Fruit fly (Drosophila melanogaster): Measurements from ENCODE around the gene CG14324.

CG14324 gene

DNA sequence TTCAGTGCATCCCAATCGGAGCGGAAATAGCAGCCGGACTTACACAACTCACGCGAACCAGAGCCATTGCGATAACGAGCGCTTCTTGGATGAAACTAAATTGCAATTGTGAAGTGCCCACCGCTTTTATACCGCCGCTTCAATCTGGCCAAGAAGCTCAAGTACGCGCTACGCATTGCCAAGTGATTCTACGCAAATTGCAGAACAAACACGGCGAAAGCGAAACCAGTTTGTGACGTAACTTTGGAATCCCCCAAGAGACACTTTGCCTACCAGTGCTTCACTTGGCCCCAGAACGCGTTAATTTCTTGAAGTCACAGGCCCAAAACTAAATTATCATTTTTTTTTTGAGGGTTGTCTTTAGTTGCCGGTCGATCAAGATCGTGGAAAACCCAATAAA, 7.2 kb downstream of the CG14324 start, which contains the start of gene Edg91:
Edg91 (minus strand) TSS at position 101 of the 400 bp plus-strand sequence.
- TF ChIP-seq ovo (GFP tag; optimal IDR thresholded peaks at IDR 0.05) (no peak), pad (GFP tag; optimal IDR thresholded peaks at IDR 0.05) (no peak), CG11617 (GFP tag; optimal IDR thresholded peaks at IDR 0.05) (no peak), CG5204 (GFP tag; optimal IDR thresholded peaks at IDR 0.05) (no peak)

DNA sequence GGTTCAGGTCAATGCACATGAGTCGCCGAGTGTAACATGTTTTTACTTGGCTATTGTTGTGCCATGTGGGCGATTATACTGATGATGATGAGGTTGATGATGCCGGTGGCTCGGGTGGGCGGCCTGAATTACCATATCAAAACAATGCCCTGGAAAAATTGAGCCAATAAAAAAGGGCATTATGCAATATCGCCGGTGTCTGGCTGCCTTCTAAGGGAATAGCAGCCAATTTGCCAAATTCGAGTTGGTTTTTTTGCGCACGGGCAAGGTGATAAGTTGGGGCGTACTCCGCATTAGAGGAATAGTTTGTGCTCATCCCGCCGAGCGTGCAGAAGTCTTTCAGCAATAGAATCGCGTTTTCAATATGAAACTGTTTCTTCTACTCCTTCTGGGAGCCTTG, 9.5 kb downstream of the CG14324 start, which contains the start of gene CG14329:
CG14329 (plus strand) TSS at position 301 of the 400 bp plus-strand sequence.
- TF ChIP-seq cnc (optimal IDR thresholded peaks at IDR 0.05): no peak
- TF ChIP-seq ovo (GFP tag; optimal IDR thresholded peaks at IDR 0.05): no peak
- TF ChIP-seq cic (GFP tag; optimal IDR thresholded peaks at IDR 0.05): no peak
- no peak for TF ChIP-seq CG7101 (tag; optimal IDR thresholded peaks at IDR 0.05)
- TF ChIP-seq CG11617 (GFP tag; optimal IDR thresholded peaks at IDR 0.05): no peak
- TF ChIP-seq tj (GFP tag; optimal IDR thresholded peaks at IDR 0.05): no peak
- no peak for TF ChIP-seq Mnt (GFP tag; optimal IDR thresholded peaks at IDR 0.05)
- TF ChIP-seq CG5204 (GFP tag; optimal IDR thresholded peaks at IDR 0.05): no peak
- no peak for TF ChIP-seq CG1620 (GFP tag; optimal IDR thresholded peaks at IDR 0.05)
- TF ChIP-seq CG12768 (GFP tag; optimal IDR thresholded peaks at IDR 0.05): no peak
- no peak for TF ChIP-seq Clk (GFP tag; optimal IDR thresholded peaks at IDR 0.05)
- TF ChIP-seq CG7045 (GFP tag; optimal IDR thresholded peaks at IDR 0.05): no peak
- no peak for TF ChIP-seq CG14711 (tag; optimal IDR thresholded peaks at IDR 0.05)
- no peak for TF ChIP-seq kay (GFP tag; ENCODE audit: borderline replicate concordance)
- no peak for TF ChIP-seq bab1 (GFP tag; optimal IDR thresholded peaks at IDR 0.05)
- no peak for TF ChIP-seq Crg-1 (GFP tag; optimal IDR thresholded peaks at IDR 0.05)
- no peak for TF ChIP-seq toe (GFP tag; optimal IDR thresholded peaks at IDR 0.05)
- TF ChIP-seq pad (GFP tag; optimal IDR thresholded peaks at IDR 0.05): no peak
- TF ChIP-seq Hr96 (GFP tag; optimal IDR thresholded peaks at IDR 0.05): no peak
- TF ChIP-seq CG33017 (tag; optimal IDR thresholded peaks at IDR 0.05): no peak

DNA sequence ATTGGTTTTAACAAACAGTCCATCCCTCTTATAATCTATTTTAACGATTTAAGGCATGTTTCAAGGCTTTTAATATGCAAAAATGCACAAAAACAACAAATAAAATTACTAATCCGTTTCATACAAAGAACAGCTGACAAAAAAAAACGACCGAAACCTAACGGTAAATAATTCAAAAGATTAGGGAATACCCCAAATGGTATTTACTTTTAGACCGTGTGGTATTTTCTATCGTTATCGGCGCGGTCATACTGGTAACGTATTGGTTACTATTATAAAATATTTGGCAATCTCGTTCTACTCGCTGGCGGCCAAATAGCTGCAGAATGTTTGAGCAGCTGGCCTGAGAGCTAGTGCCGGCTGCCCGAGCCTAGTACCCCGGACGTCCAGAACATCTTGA, 12.7 kb downstream of the CG14324 start, which contains the start of gene sll:
sll (plus strand) TSS at position 235 of the 400 bp plus-strand sequence.
- TF ChIP-seq ovo (GFP tag; optimal IDR thresholded peaks at IDR 0.05) (peak; percentile 71), CG1620 (GFP tag; optimal IDR thresholded peaks at IDR 0.05) (no peak)

DNA sequence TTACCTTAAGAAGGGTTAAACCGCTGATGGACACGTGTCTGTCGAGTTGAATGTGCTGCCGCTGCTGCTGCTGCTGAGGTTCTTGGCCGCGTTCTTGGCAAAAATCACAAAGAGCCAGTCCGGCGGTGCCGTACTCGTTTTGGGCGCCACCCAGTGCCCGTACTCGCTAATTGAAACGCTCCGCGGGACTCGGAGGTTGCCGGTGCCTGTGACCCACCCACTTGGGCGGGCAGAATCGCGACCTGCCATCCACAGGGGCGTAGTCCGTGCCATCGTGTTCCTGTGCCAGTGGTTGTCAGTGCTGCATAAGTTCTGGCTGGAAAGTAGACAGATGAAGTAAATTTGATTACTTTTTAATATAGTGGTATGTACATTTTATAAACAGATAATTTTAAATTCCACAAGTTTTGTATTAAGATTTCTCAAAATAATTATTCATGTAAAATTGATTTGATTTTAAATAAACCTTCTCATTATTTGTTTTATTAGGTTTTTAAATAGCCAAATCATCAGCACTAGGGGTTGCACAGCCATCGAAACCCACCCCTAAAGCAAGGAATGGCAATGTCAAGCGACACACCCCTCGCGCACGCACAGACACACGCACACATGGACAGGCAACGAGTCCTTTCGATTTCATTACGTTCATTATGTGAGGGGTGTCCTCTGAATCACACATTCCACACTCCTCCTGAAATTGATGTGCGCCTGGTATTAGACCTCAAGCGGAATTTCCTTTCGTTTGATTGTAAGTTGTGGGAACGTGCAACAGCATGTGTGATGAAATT, 13.5 kb downstream of the CG14324 start:
- TF ChIP-seq CG12768 (GFP tag; optimal IDR thresholded peaks at IDR 0.05): peak; percentile 21
- TF ChIP-seq toe (GFP tag; optimal IDR thresholded peaks at IDR 0.05): no peak
- TF ChIP-seq CG5204 (GFP tag; optimal IDR thresholded peaks at IDR 0.05): peak; percentile 55
- TF ChIP-seq tj (GFP tag; optimal IDR thresholded peaks at IDR 0.05): no peak
- TF ChIP-seq CG7101 (tag; optimal IDR thresholded peaks at IDR 0.05): no peak
- peak; percentile 5 for TF ChIP-seq pad (GFP tag; optimal IDR thresholded peaks at IDR 0.05)
- peak; percentile 29 for TF ChIP-seq CG33017 (tag; optimal IDR thresholded peaks at IDR 0.05)
- TF ChIP-seq CG7045 (GFP tag; optimal IDR thresholded peaks at IDR 0.05): peak; percentile 29
- TF ChIP-seq Hr96 (GFP tag; optimal IDR thresholded peaks at IDR 0.05): peak; percentile 16
- TF ChIP-seq CG11617 (GFP tag; optimal IDR thresholded peaks at IDR 0.05): no peak
- TF ChIP-seq cic (GFP tag; optimal IDR thresholded peaks at IDR 0.05): no peak
- peak; percentile 38 for TF ChIP-seq Mnt (GFP tag; optimal IDR thresholded peaks at IDR 0.05)

DNA sequence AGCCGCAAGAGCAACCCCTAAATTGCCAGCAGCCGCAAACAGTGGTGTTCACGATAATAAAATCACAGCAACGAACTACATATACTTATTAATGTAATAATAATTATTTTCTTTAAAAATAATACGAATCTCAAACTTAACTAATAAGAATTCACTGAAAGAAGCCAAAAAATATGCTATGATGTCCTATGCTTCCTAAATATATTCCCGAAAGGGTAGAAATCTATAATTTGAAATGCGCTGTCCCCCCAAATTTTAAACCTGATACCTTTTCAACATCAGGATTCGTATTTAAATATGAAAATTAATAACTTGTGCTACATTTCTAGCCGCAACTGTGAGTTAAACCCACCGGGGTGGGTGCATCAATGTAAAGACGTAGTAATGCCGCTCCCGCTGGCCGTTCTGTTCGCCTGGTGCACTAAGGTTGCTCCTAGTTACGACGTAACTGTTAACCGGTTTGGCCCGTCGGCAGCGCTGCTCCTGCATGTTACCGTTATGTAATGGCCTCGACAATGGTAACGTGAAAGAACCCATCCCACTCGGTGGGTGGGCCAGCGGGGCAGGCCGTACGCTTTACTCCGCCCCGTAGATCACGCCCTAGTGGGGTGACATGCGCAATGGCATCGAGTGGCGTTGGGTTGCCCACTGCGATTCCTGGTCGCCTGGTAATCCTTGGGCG, 14.3 kb downstream of the CG14324 start:
- TF ChIP-seq CG12768 (GFP tag; optimal IDR thresholded peaks at IDR 0.05) (peak; percentile 69), pad (GFP tag; optimal IDR thresholded peaks at IDR 0.05) (no peak), CG7045 (GFP tag; optimal IDR thresholded peaks at IDR 0.05) (peak; percentile 79), bab1 (GFP tag; optimal IDR thresholded peaks at IDR 0.05) (no peak), toe (GFP tag; optimal IDR thresholded peaks at IDR 0.05) (peak; percentile 44), tj (GFP tag; optimal IDR thresholded peaks at IDR 0.05) (no peak), Hr96 (GFP tag; optimal IDR thresholded peaks at IDR 0.05) (peak; percentile 6), ovo (GFP tag; optimal IDR thresholded peaks at IDR 0.05) (no peak), CG5204 (GFP tag; optimal IDR thresholded peaks at IDR 0.05) (peak; percentile 54), CG14711 (tag; optimal IDR thresholded peaks at IDR 0.05) (peak; percentile 50), Mnt (GFP tag; optimal IDR thresholded peaks at IDR 0.05) (no peak), Crg-1 (GFP tag; optimal IDR thresholded peaks at IDR 0.05) (no peak), cic (GFP tag; optimal IDR thresholded peaks at IDR 0.05) (no peak), kay (GFP tag; ENCODE audit: borderline replicate concordance) (no peak), Clk (GFP tag; optimal IDR thresholded peaks at IDR 0.05) (peak; percentile 13), CG7101 (tag; optimal IDR thresholded peaks at IDR 0.05) (peak; percentile 61), CG11617 (GFP tag; optimal IDR thresholded peaks at IDR 0.05) (peak; percentile 38), CG33017 (tag; optimal IDR thresholded peaks at IDR 0.05) (peak; percentile 75), cnc (optimal IDR thresholded peaks at IDR 0.05) (no peak), CG1620 (GFP tag; optimal IDR thresholded peaks at IDR 0.05) (no peak)

DNA sequence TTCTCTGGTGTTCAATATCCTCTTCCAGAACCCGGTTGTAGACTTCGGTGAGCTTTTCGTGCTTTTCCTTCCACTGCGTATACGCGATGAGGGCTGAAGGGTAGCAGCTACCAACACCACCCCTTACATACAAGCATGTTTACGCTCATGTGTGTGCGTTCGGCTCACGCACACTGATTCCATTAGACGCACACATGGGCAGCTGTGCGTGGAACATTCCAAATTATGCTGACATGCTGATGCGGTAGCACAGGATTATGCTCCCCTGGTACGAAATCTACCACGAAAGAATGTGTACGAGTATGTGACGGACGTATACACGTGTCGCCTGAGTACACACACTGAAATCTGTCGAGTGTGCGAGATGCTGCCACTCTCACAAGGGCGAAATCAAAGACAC, 14.9 kb downstream of the CG14324 start:
- no peak for TF ChIP-seq CG7101 (tag; optimal IDR thresholded peaks at IDR 0.05)
- TF ChIP-seq CG1620 (GFP tag; optimal IDR thresholded peaks at IDR 0.05): no peak
- no peak for TF ChIP-seq Clk (GFP tag; optimal IDR thresholded peaks at IDR 0.05)
- no peak for TF ChIP-seq CG14711 (tag; optimal IDR thresholded peaks at IDR 0.05)
- TF ChIP-seq Crg-1 (GFP tag; optimal IDR thresholded peaks at IDR 0.05): no peak
- no peak for TF ChIP-seq CG7045 (GFP tag; optimal IDR thresholded peaks at IDR 0.05)
- no peak for TF ChIP-seq bab1 (GFP tag; optimal IDR thresholded peaks at IDR 0.05)
- no peak for TF ChIP-seq pad (GFP tag; optimal IDR thresholded peaks at IDR 0.05)
- no peak for TF ChIP-seq toe (GFP tag; optimal IDR thresholded peaks at IDR 0.05)
- TF ChIP-seq Mnt (GFP tag; optimal IDR thresholded peaks at IDR 0.05): peak; percentile 59
- peak; percentile 6 for TF ChIP-seq tj (GFP tag; optimal IDR thresholded peaks at IDR 0.05)

Data from whole organism, adult.